Fruit fly (Drosophila melanogaster) whole organism, embryonic: ENCODE measurements around the gene CG31997.
A peak's percentile ranks its signal among the peaks of the same experiment; 100 is the strongest.

Experiments
- Blimp-1 ChIP-seq: fragments of 200-800 bp; sonication (Bioruptor generic); optimal IDR thresholded peaks from 3 replicates; lab custom pipeline; 2018; ENCODE audit warnings: missing biosample characterization, missing genetic modification characterization, mild to moderate bottlenecking, moderate library complexity, missing genetic modification reagents
- Bteb2 ChIP-seq: fragments of 200-800 bp; sonication (Bioruptor generic); optimal IDR thresholded peaks from 2 replicates; lab custom pipeline; 2016; ENCODE audit warnings: missing biosample characterization, missing genetic modification characterization
- CG11723 ChIP-seq: fragments of 200-800 bp; sonication (Bioruptor generic); optimal IDR thresholded peaks from 2 replicates; lab custom pipeline; 2017; ENCODE audit warnings: missing biosample characterization, mild to moderate bottlenecking, missing genetic modification characterization
- CG15514 ChIP-seq: fragments of 200-800 bp; sonication (Bioruptor generic); optimal IDR thresholded peaks from 3 replicates; lab custom pipeline; 2017; ENCODE audit warnings: missing biosample characterization, missing genetic modification characterization, mild to moderate bottlenecking, moderate library complexity, missing genetic modification reagents
- CG1602 ChIP-seq: fragments of 200-800 bp; sonication (Bioruptor generic); optimal IDR thresholded peaks from 3 replicates; lab custom pipeline; 2016; ENCODE audit warnings: missing biosample characterization, missing genetic modification characterization
- CG17802 ChIP-seq: fragments of 200-800 bp; sonication (Bioruptor generic); optimal IDR thresholded peaks from 2 replicates; lab custom pipeline; 2018; ENCODE audit warnings: missing biosample characterization, mild to moderate bottlenecking, missing genetic modification characterization, moderate library complexity
- CG1832 ChIP-seq: fragments of 200-800 bp; sonication (Bioruptor generic); optimal IDR thresholded peaks from 2 replicates; lab custom pipeline; 2017; ENCODE audit warnings: missing biosample characterization, mild to moderate bottlenecking, missing genetic modification characterization, inconsistent platforms
- CG2199 ChIP-seq: fragments of 200-800 bp; sonication (Bioruptor generic); IDR thresholded peaks from 3 replicates; pipeline ENCODE4 v1.3.6; 2022; ENCODE audit warnings: missing biosample characterization, missing genetic modification characterization
- CG32767 ChIP-seq: fragments of 200-800 bp; sonication (Bioruptor generic); IDR thresholded peaks from 2 replicates; pipeline ENCODE4 v1.3.6; 2022; ENCODE audit warnings: missing biosample characterization, missing genetic modification characterization
- CG5180 ChIP-seq: fragments of 200-800 bp; sonication (Bioruptor generic); optimal IDR thresholded peaks from 3 replicates; lab custom pipeline; 2017; ENCODE audit warnings: missing biosample characterization, missing genetic modification characterization, mild to moderate bottlenecking, moderate library complexity, missing genetic modification reagents
- CG7556 ChIP-seq: fragments of 200-800 bp; sonication (Bioruptor generic); optimal IDR thresholded peaks from 2 replicates; lab custom pipeline; 2017; ENCODE audit warnings: missing biosample characterization, mild to moderate bottlenecking, missing genetic modification characterization
- CG7963 ChIP-seq: fragments of 200-800 bp; sonication (Bioruptor generic); IDR thresholded peaks from 3 replicates; pipeline ENCODE4 v1.3.6; 2022; ENCODE audit warnings: missing biosample characterization, missing genetic modification characterization; ENCODE audit not compliant: partially characterized antibody
- CG8089 ChIP-seq: fragments of 200-800 bp; sonication (Bioruptor generic); optimal IDR thresholded peaks from 3 replicates; lab custom pipeline; 2016; ENCODE audit warnings: missing biosample characterization, missing genetic modification characterization
- CG8281 ChIP-seq: fragments of 200-800 bp; sonication (Bioruptor generic); optimal IDR thresholded peaks from 2 replicates; lab custom pipeline; 2018; ENCODE audit warnings: missing biosample characterization, mild to moderate bottlenecking, missing genetic modification characterization, moderate library complexity
- CG9609 ChIP-seq: fragments of 200-800 bp; sonication (Bioruptor generic); optimal IDR thresholded peaks from 3 replicates; lab custom pipeline; 2016; ENCODE audit warnings: missing biosample characterization, missing genetic modification characterization
- CoRest ChIP-seq: fragments of 200-800 bp; sonication (Bioruptor generic); optimal IDR thresholded peaks from 3 replicates; lab custom pipeline; 2018; ENCODE audit warnings: missing biosample characterization, mild to moderate bottlenecking, missing genetic modification characterization, moderate library complexity
- D ChIP-seq, 2 experiments: fragments of 200-800 bp in 1 of 2; fragments of >200 bp in 1 of 2; sonication (Bioruptor generic) in 1 of 2; optimal IDR thresholded peaks; 2 replicates in 1 of 2; 3 replicates in 1 of 2; lab custom pipeline; 2017; ENCODE audit warnings: mild to moderate bottlenecking in 1 of 2, missing biosample characterization in 1 of 2, missing genetic modification characterization in 1 of 2, missing genetic modification reagents in 1 of 2
- Dbx ChIP-seq: fragments of 200-800 bp; sonication (Bioruptor generic); IDR thresholded peaks from 3 replicates; pipeline ENCODE4 v1.3.6; 2022; ENCODE audit warnings: missing biosample characterization, missing genetic modification characterization
- Dfd ChIP-seq, 2 experiments: fragments of >200 bp; optimal IDR thresholded peaks; 2 replicates each; lab custom pipeline; 2017; ENCODE audit warnings: missing biosample characterization in 2 of 2, missing genetic modification characterization in 2 of 2
- Doc2 ChIP-seq: fragments of 200-800 bp; sonication (Bioruptor generic); IDR thresholded peaks from 2 replicates; pipeline ENCODE4 v1.3.6; 2022; ENCODE audit warnings: missing biosample characterization, missing genetic modification characterization
- HLHmδ ChIP-seq: fragments of 200-800 bp; sonication (Bioruptor generic); optimal IDR thresholded peaks from 2 replicates; lab custom pipeline; 2018; ENCODE audit warnings: missing biosample characterization, mild to moderate bottlenecking, missing genetic modification characterization, moderate library complexity
- Hr39 ChIP-seq: fragments of >200 bp; optimal IDR thresholded peaks from 2 replicates; lab custom pipeline; 2017
- Kr ChIP-seq: fragments of 200-800 bp; sonication (Bioruptor generic); optimal IDR thresholded peaks from 2 replicates; lab custom pipeline; 2017; ENCODE audit warnings: missing biosample characterization, mild to moderate bottlenecking, missing genetic modification characterization
- Myb ChIP-seq: fragments of 200-800 bp; sonication (Bioruptor generic); optimal IDR thresholded peaks from 2 replicates; lab custom pipeline; 2016; ENCODE audit warnings: missing biosample characterization, missing genetic modification characterization
- Optix ChIP-seq: fragments of 200-800 bp; sonication (Bioruptor generic); IDR thresholded peaks from 3 replicates; pipeline ENCODE4 v1.3.6; 2022; ENCODE audit warnings: missing biosample characterization, missing genetic modification characterization
- Pdp1 ChIP-seq, 2 experiments: fragments of 200-800 bp; sonication (Bioruptor generic); optimal IDR thresholded peaks; 3 replicates each; lab custom pipeline; 2016; ENCODE audit warnings: missing biosample characterization in 2 of 2, missing genetic modification characterization in 2 of 2, mild to moderate bottlenecking in 1 of 2, moderate library complexity in 1 of 2
- Rfx ChIP-seq: fragments of 200-800 bp; sonication (Bioruptor generic); IDR thresholded peaks from 2 replicates; pipeline ENCODE4 v1.3.6; 2022; ENCODE audit warnings: missing biosample characterization, missing genetic modification characterization
- Sin3A ChIP-seq: fragments of >200 bp; optimal IDR thresholded peaks from 2 replicates; lab custom pipeline; 2018
- ap ChIP-seq: fragments of 200-800 bp; sonication (Bioruptor generic); IDR thresholded peaks from 2 replicates; pipeline ENCODE4 v1.3.6; 2022; ENCODE audit warnings: missing biosample characterization, missing genetic modification characterization
- cad ChIP-seq: fragments of >200 bp; optimal IDR thresholded peaks from 2 replicates; lab custom pipeline; 2017; ENCODE audit warnings: missing biosample characterization, missing genetic modification characterization
- cato ChIP-seq: fragments of 200-800 bp; sonication (Bioruptor generic); optimal IDR thresholded peaks from 2 replicates; lab custom pipeline; 2016; ENCODE audit warnings: missing biosample characterization, missing genetic modification characterization, borderline replicate concordance
- crol ChIP-seq: fragments of 200-800 bp; sonication (Bioruptor generic); IDR thresholded peaks from 2 replicates; pipeline ENCODE4 v1.3.6; 2022; ENCODE audit warnings: missing biosample characterization, missing genetic modification characterization
- emc ChIP-seq: fragments of 200-800 bp; sonication (Bioruptor generic); optimal IDR thresholded peaks from 2 replicates; lab custom pipeline; 2016; ENCODE audit warnings: missing biosample characterization, missing genetic modification characterization
- fd102C ChIP-seq: fragments of 200-800 bp; sonication (Bioruptor generic); optimal IDR thresholded peaks from 2 replicates; lab custom pipeline; 2018; ENCODE audit warnings: missing biosample characterization, mild to moderate bottlenecking, missing genetic modification characterization, moderate library complexity
- fd64A ChIP-seq: fragments of 200-800 bp; sonication (Bioruptor generic); optimal IDR thresholded peaks from 3 replicates; lab custom pipeline; 2018; ENCODE audit warnings: missing biosample characterization, mild to moderate bottlenecking, missing genetic modification characterization
- gem ChIP-seq: fragments of 200-800 bp; sonication (Bioruptor generic); optimal IDR thresholded peaks from 2 replicates; lab custom pipeline; 2019; ENCODE audit warnings: missing biosample characterization, mild to moderate bottlenecking, missing genetic modification characterization, moderate library complexity
- klu ChIP-seq: fragments of 200-800 bp; sonication (Bioruptor generic); IDR thresholded peaks from 2 replicates; pipeline ENCODE4 v1.3.6; 2022; ENCODE audit warnings: missing biosample characterization, missing genetic modification characterization
- lab ChIP-seq: fragments of 200-800 bp; sonication (Bioruptor generic); optimal IDR thresholded peaks from 3 replicates; lab custom pipeline; 2017; ENCODE audit warnings: missing biosample characterization, missing genetic modification characterization, mild to moderate bottlenecking, moderate library complexity, missing genetic modification reagents
- lmd ChIP-seq: fragments of 200-800 bp; sonication (Bioruptor generic); IDR thresholded peaks from 2 replicates; pipeline ENCODE4 v1.3.6; 2022; ENCODE audit warnings: missing biosample characterization, missing genetic modification characterization
- luna ChIP-seq: fragments of 200-800 bp; sonication (Bioruptor generic); optimal IDR thresholded peaks from 2 replicates; lab custom pipeline; 2016; ENCODE audit warnings: missing biosample characterization, missing genetic modification characterization
- maf-S ChIP-seq: fragments of 200-800 bp; sonication (Bioruptor generic); optimal IDR thresholded peaks from 2 replicates; lab custom pipeline; 2016; ENCODE audit warnings: missing biosample characterization, missing genetic modification characterization
- oc ChIP-seq: fragments of 200-800 bp; sonication (Bioruptor generic); optimal IDR thresholded peaks from 2 replicates; lab custom pipeline; 2018; ENCODE audit warnings: missing biosample characterization, mild to moderate bottlenecking, missing genetic modification characterization, moderate library complexity
- p53 ChIP-seq: fragments of 200-800 bp; sonication (Bioruptor generic); optimal IDR thresholded peaks from 2 replicates; lab custom pipeline; 2016; ENCODE audit warnings: missing biosample characterization, missing genetic modification characterization
- pan ChIP-seq, 4 experiments: fragments of >200 bp in 3 of 4; fragments of 200-800 bp in 1 of 4; sonication (Bioruptor generic) in 1 of 4; optimal IDR thresholded peaks in 3 of 4; IDR thresholded peaks in 1 of 4; 2 replicates each; pipeline versions ENCODE4 v1.3.6 to Lab custom; 2017 to 2022; ENCODE audit warnings: missing biosample characterization in 2 of 4, missing genetic modification characterization in 2 of 4, mixed read lengths in 1 of 4
- peb ChIP-seq: fragments of 200-800 bp; sonication (Bioruptor generic); IDR thresholded peaks from 2 replicates; pipeline ENCODE4 v1.3.6; 2022; ENCODE audit warnings: missing biosample characterization, missing genetic modification characterization
- pita ChIP-seq: fragments of 200-800 bp; sonication (Bioruptor generic); optimal IDR thresholded peaks from 2 replicates; lab custom pipeline; 2017; ENCODE audit warnings: missing biosample characterization, mild to moderate bottlenecking, missing genetic modification characterization
- sens-2 ChIP-seq: fragments of 200-800 bp; sonication (Bioruptor generic); IDR thresholded peaks from 2 replicates; pipeline ENCODE4 v1.3.6; 2022; ENCODE audit warnings: missing biosample characterization, missing genetic modification characterization
- slou ChIP-seq: fragments of 200-800 bp; sonication (Bioruptor generic); optimal IDR thresholded peaks from 3 replicates; lab custom pipeline; 2016; ENCODE audit warnings: missing biosample characterization, missing genetic modification characterization
- zen2 ChIP-seq: fragments of 200-800 bp; sonication (Bioruptor generic); IDR thresholded peaks from 3 replicates; pipeline ENCODE4 v1.3.6; 2022; ENCODE audit warnings: missing biosample characterization, missing genetic modification characterization; ENCODE audit not compliant: partially characterized antibody

Gene CG31997

DNA sequence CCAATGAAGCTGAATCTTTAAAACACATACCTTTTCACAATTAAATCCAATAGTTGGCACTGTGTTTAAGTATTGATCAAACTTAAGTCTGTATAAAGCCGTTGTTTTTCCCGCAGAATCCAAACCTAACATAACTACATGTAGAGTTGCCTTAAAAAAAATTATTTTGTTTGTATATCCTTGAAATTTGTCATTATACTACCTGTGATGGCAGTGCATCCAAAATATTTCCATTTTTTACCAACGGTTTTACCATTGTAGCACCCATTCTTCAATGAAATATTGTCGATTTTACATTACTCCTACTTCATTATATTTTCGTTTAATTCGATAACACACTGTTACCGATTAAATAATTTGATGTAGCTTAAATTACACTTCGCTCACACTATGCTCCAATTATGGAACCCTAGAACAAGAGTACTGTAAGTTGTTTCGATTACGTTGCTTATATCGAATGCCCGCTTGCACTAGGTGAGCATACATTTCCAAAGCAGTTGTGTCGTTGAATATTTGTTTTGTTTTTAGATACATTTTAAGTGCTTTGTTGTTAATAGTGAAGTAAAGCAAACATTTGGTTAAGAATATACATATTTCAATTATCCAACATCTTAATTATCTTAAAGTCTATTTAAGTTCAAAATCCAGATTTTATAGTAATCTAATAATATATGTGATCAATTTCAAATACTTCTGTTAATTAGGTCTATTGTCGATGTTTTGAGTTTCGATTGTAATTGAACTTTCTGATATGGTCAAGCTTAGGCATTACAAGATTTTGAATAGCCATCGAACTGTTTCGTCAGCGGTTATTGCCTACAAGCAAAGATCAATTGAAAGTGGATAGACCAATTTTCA is 23.4 kb upstream of the CG31997 start, which contains the start of gene Arl4 (continued):
- TF ChIP-seq CG7963 (GFP tag; lab: Robert Waterston, UW) (no peak), Bteb2 (GFP tag; lab: Kevin White, UChicago) (no peak), lmd (no peak), CG8281 (tag; lab: Kevin White, UChicago) (no peak), maf-S (no peak), cad (GFP tag; lab: Kevin White, UChicago) (no peak), Sin3A (no peak), crol (GFP tag; lab: Robert Waterston, UW) (no peak), zen2 (no peak), klu (no peak), CG2199 (GFP tag; lab: Robert Waterston, UW) (peak; percentile 59; the same call in 2 of the 3 replicates), pita (no peak), CG8089 (GFP tag; lab: Kevin White, UChicago) (peak; percentile 57), emc (GFP tag; lab: Kevin White, UChicago) (no peak), CG17802 (tag; lab: Kevin White, UChicago) (peak; percentile 98), Dbx (GFP tag; lab: Robert Waterston, UW) (no peak), ap (GFP tag; lab: Robert Waterston, UW) (no peak), CG32767 (GFP tag; lab: Robert Waterston, UW) (no peak), HLHmδ (GFP tag; lab: Kevin White, UChicago) (no peak), Optix (GFP tag; lab: Robert Waterston, UW) (no peak), CG11723 (GFP tag; lab: Kevin White, UChicago) (peak; percentile 98), CG1602 (no peak), Doc2 (no peak), p53 (GFP tag; lab: Kevin White, UChicago) (no peak), peb (GFP tag; lab: Robert Waterston, UW) (no peak), Kr (GFP tag; lab: Kevin White, UChicago) (no peak), fd102C (GFP tag; lab: Kevin White, UChicago) (no peak), pan (optimal IDR thresholded peaks at IDR 0.05; lab: Kevin White, UChicago) (no peak), pan (GFP tag; optimal IDR thresholded peaks at IDR 0.05 in 1 of 2, IDR thresholded peaks at IDR 0.05 in 1 of 2) (no peak), Dfd (GFP tag; optimal IDR thresholded peaks at IDR 0.05; lab: Kevin White, UChicago) (peak in 1 of 2 experiments; percentile 80), slou (GFP tag; lab: Kevin White, UChicago) (no peak), gem (peak; percentile 17), fd64A (GFP tag; lab: Kevin White, UChicago) (no peak), Hr39 (lab: Kevin White, UChicago) (no peak), sens-2 (GFP tag; lab: Robert Waterston, UW) (no peak), D (optimal IDR thresholded peaks at IDR 0.05; lab: Kevin White, UChicago) (no peak), D (GFP tag; optimal IDR thresholded peaks at IDR 0.05; lab: Kevin White, UChicago) (no peak), CG7556 (no peak), CG5180 (GFP tag; lab: Kevin White, UChicago) (no peak), CG15514 (GFP tag; lab: Kevin White, UChicago) (no peak), Myb (GFP tag; lab: Kevin White, UChicago) (peak; percentile 41), Blimp-1 (GFP tag; lab: Kevin White, UChicago) (no peak), Rfx (no peak), cato (GFP tag; lab: Kevin White, UChicago) (no peak), CoRest (tag; lab: Kevin White, UChicago) (no peak), CG1832 (GFP tag; lab: Kevin White, UChicago) (no peak), oc (tag; lab: Kevin White, UChicago) (no peak), luna (GFP tag; lab: Kevin White, UChicago) (no peak), Pdp1 (GFP tag; optimal IDR thresholded peaks at IDR 0.05; lab: Kevin White, UChicago) (peak; percentile 19 to 70), lab (no peak), CG9609 (no peak)
